Comparison of ENCODE assay signal across 2 worm cellular contexts in the genomic region with DNA sequence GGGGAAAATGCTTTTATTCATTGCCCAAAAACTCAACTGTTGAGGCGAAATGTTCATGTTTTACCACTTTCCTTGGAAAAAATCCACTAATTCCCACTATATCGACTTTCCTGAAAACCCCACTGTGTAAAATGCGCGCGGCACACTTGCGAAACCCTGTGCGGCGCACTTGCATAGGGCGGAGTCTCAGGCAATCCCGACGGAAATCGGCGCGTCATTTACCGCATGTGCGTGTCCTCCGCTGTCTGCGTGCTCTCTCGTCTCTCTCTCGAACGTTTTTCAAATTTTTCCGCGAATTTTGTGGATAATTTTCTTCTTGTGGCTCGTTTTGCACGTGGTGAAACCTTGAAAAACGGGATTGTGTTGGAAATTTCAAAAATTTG.
TF ChIP-seq lines count a peak whose summit lies in the region.

A gene (plus strand): TSS at position 226 of the 383 bp plus-strand sequence.

TF ChIP-seq in whole organism, L1 larva, 84 proteins besides CTCF, POLR2A, EP300 and RAD21 (continued from another document):
- no peak for TF ChIP-seq zag-1 (tag; optimal IDR thresholded peaks at IDR 0.05; lab: Kevin White, UChicago)
- TF ChIP-seq irx-1 (tag; optimal IDR thresholded peaks at IDR 0.05; lab: Kevin White, UChicago): peak; percentile 39
- peak; percentile 48 for TF ChIP-seq nhr-20 (tag; optimal IDR thresholded peaks at IDR 0.05; lab: Kevin White, UChicago)
- peak; percentile 55 for TF ChIP-seq F16B12.6 (tag; optimal IDR thresholded peaks at IDR 0.05; lab: Kevin White, UChicago)
- peak; percentile 63 for TF ChIP-seq tbx-2 (tag; optimal IDR thresholded peaks at IDR 0.05; lab: Kevin White, UChicago)
- peak; percentile 81 for TF ChIP-seq swsn-7 (tag; optimal IDR thresholded peaks at IDR 0.05; lab: Kevin White, UChicago)
- no peak for TF ChIP-seq hlh-4 (tag; optimal IDR thresholded peaks at IDR 0.05; lab: Kevin White, UChicago)
- TF ChIP-seq lin-39 (tag; optimal IDR thresholded peaks at IDR 0.05; lab: Kevin White, UChicago): peak; percentile 19
- peak; percentile 54 to 62 for TF ChIP-seq lin-35 (GFP tag; optimal IDR thresholded peaks at IDR 0.05; lab: Kevin White, UChicago)
- TF ChIP-seq mef-2 (tag; optimal IDR thresholded peaks at IDR 0.05; lab: Kevin White, UChicago): no peak
- peak in 1 of 2 experiments; percentile 41 for TF ChIP-seq mdl-1 (tag; optimal IDR thresholded peaks at IDR 0.05; lab: Kevin White, UChicago)
- TF ChIP-seq fkh-10 (GFP tag; optimal IDR thresholded peaks at IDR 0.05; lab: Kevin White, UChicago): peak; percentile 76
- TF ChIP-seq fkh-4 (tag; optimal IDR thresholded peaks at IDR 0.05; lab: Kevin White, UChicago; ENCODE audit: borderline replicate concordance): no peak
- TF ChIP-seq dsc-1 (tag; optimal IDR thresholded peaks at IDR 0.05; lab: Kevin White, UChicago): peak; percentile 83
- TF ChIP-seq nhr-237 (tag; optimal IDR thresholded peaks at IDR 0.05; lab: Kevin White, UChicago): no peak
- peak; percentile 96 for TF ChIP-seq rnt-1 (tag; optimal IDR thresholded peaks at IDR 0.05; lab: Kevin White, UChicago)
- TF ChIP-seq ceh-88 (GFP tag; IDR thresholded peaks at IDR 0.05; lab: Robert Waterston, UW): peak; percentile 6; the same call in 1 of the 2 replicates
- no peak for TF ChIP-seq sptf-1 (tag; optimal IDR thresholded peaks at IDR 0.05; lab: Kevin White, UChicago)
- peak; percentile 33 for TF ChIP-seq blmp-1 (tag; optimal IDR thresholded peaks at IDR 0.05; lab: Kevin White, UChicago)
- TF ChIP-seq mep-1 (tag; optimal IDR thresholded peaks at IDR 0.05; lab: Kevin White, UChicago): peak; percentile 62
- TF ChIP-seq alr-1 (tag; optimal IDR thresholded peaks at IDR 0.05; lab: Kevin White, UChicago; ENCODE audit: borderline replicate concordance): no peak
- peak; percentile 66 for TF ChIP-seq efl-3 (GFP tag; optimal IDR thresholded peaks at IDR 0.05; lab: Kevin White, UChicago)
- peak; percentile 62 for TF ChIP-seq hpl-2 (GFP tag; optimal IDR thresholded peaks at IDR 0.05; lab: Kevin White, UChicago)
- peak; percentile 65 for TF ChIP-seq isw-1 (GFP tag; IDR thresholded peaks at IDR 0.05; lab: Robert Waterston, UW)
- TF ChIP-seq hlh-17 (GFP tag; optimal IDR thresholded peaks at IDR 0.05; lab: Kevin White, UChicago; ENCODE audit: borderline replicate concordance): no peak
TF ChIP-seq in whole organism, L1 larva: peak in this region for 53.

TF ChIP-seq in whole organism, young adult, 124 proteins besides CTCF, POLR2A, EP300 and RAD21 (continued from another document):
- TF ChIP-seq snpc-1.3 (tag; optimal IDR thresholded peaks at IDR 0.05; lab: Kevin White, UChicago; ENCODE audit: insufficient read depth) (peak; percentile 58), F57A8.1 (GFP tag; optimal IDR thresholded peaks at IDR 0.05; lab: Kevin White, UChicago) (no peak), bed-2 (GFP tag; IDR thresholded peaks at IDR 0.05; lab: Robert Waterston, UW) (peak; percentile 81), D2030.7 (GFP tag; IDR thresholded peaks at IDR 0.05; lab: Robert Waterston, UW) (peak; percentile 87), die-1 (tag; optimal IDR thresholded peaks at IDR 0.05; lab: Kevin White, UChicago) (peak; percentile 90), him-1 (tag; optimal IDR thresholded peaks at IDR 0.05; lab: Kevin White, UChicago) (no peak), athp-1 (tag; optimal IDR thresholded peaks at IDR 0.05; lab: Kevin White, UChicago) (peak; percentile 96), cebp-1 (GFP tag; IDR thresholded peaks at IDR 0.05; lab: Robert Waterston, UW) (peak; percentile 82), cebp-1 (tag; optimal IDR thresholded peaks at IDR 0.05; lab: Kevin White, UChicago) (peak; percentile 95), nhr-90 (tag; optimal IDR thresholded peaks at IDR 0.05; lab: Kevin White, UChicago) (peak; percentile 85), madf-3 (GFP tag; IDR thresholded peaks at IDR 0.05; lab: Robert Waterston, UW) (peak; percentile 92), F52B5.7 (tag; optimal IDR thresholded peaks at IDR 0.05; lab: Kevin White, UChicago) (peak; percentile 97), K11D2.4 (GFP tag; IDR thresholded peaks at IDR 0.05; lab: Robert Waterston, UW) (peak; percentile 91), hsf-1 (GFP tag; IDR thresholded peaks at IDR 0.05; lab: Robert Waterston, UW) (peak; percentile 69; the same call in 1 of the 2 replicates), nhr-80 (tag; optimal IDR thresholded peaks at IDR 0.05; lab: Kevin White, UChicago) (peak; percentile 67), nfya-2 (GFP tag; IDR thresholded peaks at IDR 0.05; lab: Robert Waterston, UW) (no peak), Y95B8A.8 (GFP tag; IDR thresholded peaks at IDR 0.05; lab: Robert Waterston, UW) (peak; percentile 90), fkh-3 (tag; optimal IDR thresholded peaks at IDR 0.05; lab: Kevin White, UChicago) (no peak), let-526 (GFP tag; IDR thresholded peaks at IDR 0.05; lab: Robert Waterston, UW) (peak; percentile 67; the same call in 1 of the 2 replicates), snpc-1.1 (tag; optimal IDR thresholded peaks at IDR 0.05; lab: Kevin White, UChicago; ENCODE audit: insufficient read depth) (peak; percentile 71), F22D6.2 (tag; optimal IDR thresholded peaks at IDR 0.05; lab: Kevin White, UChicago) (peak; percentile 78), ceh-91 (GFP tag; IDR thresholded peaks at IDR 0.05; lab: Robert Waterston, UW) (peak; percentile 85), ama-1 (optimal IDR thresholded peaks at IDR 0.05; lab: Kevin White, UChicago) (no peak), ama-1 (GFP tag; optimal IDR thresholded peaks at IDR 0.05; lab: Kevin White, UChicago) (peak in 1 of 2 experiments; percentile 27), chd-7 (tag; optimal IDR thresholded peaks at IDR 0.05; lab: Kevin White, UChicago) (peak; percentile 92), T07F8.4 (tag; optimal IDR thresholded peaks at IDR 0.05; lab: Kevin White, UChicago) (peak; percentile 1), attf-3 (GFP tag; conservative IDR thresholded peaks at IDR 0.05; lab: Robert Waterston, UW) (peak; percentile 70), B0336.3 (GFP tag; IDR thresholded peaks at IDR 0.05; lab: Robert Waterston, UW) (peak; percentile 86), snpc-4 (GFP tag; optimal IDR thresholded peaks at IDR 0.05; lab: Kevin White, UChicago) (peak; percentile 69), snpc-4 (tag; optimal IDR thresholded peaks at IDR 0.05; lab: Kevin White, UChicago) (peak; percentile 6 to 84 (median 62)), F39B2.1 (GFP tag; IDR thresholded peaks at IDR 0.05; lab: Robert Waterston, UW) (0 out of 2 replicates have a peak, but pooled peaks have one; percentile 48), unc-130 (GFP tag; optimal IDR thresholded peaks at IDR 0.05; lab: Kevin White, UChicago) (peak; percentile 55), pha-4 (tag; optimal IDR thresholded peaks at IDR 0.05; lab: Kevin White, UChicago) (no peak)
